Fruit fly (Drosophila melanogaster): ENCODE data around the gene Rbp9.

Rbp9 gene

dm6 chr2L:2969438-2969837 is 14.9 kb downstream of the Rbp9 start, which contains the start of gene Ts:
TSS of gene Ts (minus strand) at chr2L:2969638.
- TF ChIP-seq MESR4 (GFP tag; optimal IDR thresholded peaks at IDR 0.05), result peak; percentile 30
- TF ChIP-seq ems (GFP tag; optimal IDR thresholded peaks at IDR 0.05), result no peak
- no peak for TF ChIP-seq pfk (GFP tag; optimal IDR thresholded peaks at IDR 0.05)
- peak; percentile 86 for TF ChIP-seq Dref (GFP tag; IDR thresholded peaks at IDR 0.05)
- TF ChIP-seq ken (GFP tag; IDR thresholded peaks at IDR 0.05), result no peak
- no peak for TF ChIP-seq vvl (GFP tag; IDR thresholded peaks at IDR 0.05)
- no peak for TF ChIP-seq GATAe (GFP tag; conservative IDR thresholded peaks at IDR 0.05)
- no peak for TF ChIP-seq Xrp1 (GFP tag; IDR thresholded peaks at IDR 0.05)
- no peak for TF ChIP-seq exex (tag; optimal IDR thresholded peaks at IDR 0.05)
- no peak for TF ChIP-seq nau (GFP tag; optimal IDR thresholded peaks at IDR 0.05)
- no peak for TF ChIP-seq CG9215 (GFP tag; IDR thresholded peaks at IDR 0.05)
- TF ChIP-seq CG10209 (GFP tag; optimal IDR thresholded peaks at IDR 0.05), result no peak
- no peak for TF ChIP-seq ftz-f1 (GFP tag; optimal IDR thresholded peaks at IDR 0.05)
- no peak for TF ChIP-seq row (GFP tag; IDR thresholded peaks at IDR 0.05)
- no peak for TF ChIP-seq Dip3 (GFP tag; optimal IDR thresholded peaks at IDR 0.05)
- peak; percentile 87 for TF ChIP-seq CG13287 (GFP tag; IDR thresholded peaks at IDR 0.05; ENCODE audit: partially characterized antibody)
- 0 out of 2 replicates have a peak, but pooled peaks have one; percentile 22 for TF ChIP-seq MBD-R2 (GFP tag; IDR thresholded peaks at IDR 0.05)
- TF ChIP-seq salm (tag; optimal IDR thresholded peaks at IDR 0.05), result no peak
- no peak for TF ChIP-seq CG12659 (GFP tag; optimal IDR thresholded peaks at IDR 0.05)
- TF ChIP-seq CG8290 (GFP tag; optimal IDR thresholded peaks at IDR 0.05), result no peak
- no peak for TF ChIP-seq CG8290 (tag; optimal IDR thresholded peaks at IDR 0.05)
- TF ChIP-seq ind (GFP tag; optimal IDR thresholded peaks at IDR 0.05), result no peak
- TF ChIP-seq dpn (GFP tag; optimal IDR thresholded peaks at IDR 0.05), result no peak
- TF ChIP-seq YL-1 (GFP tag; optimal IDR thresholded peaks at IDR 0.05), result no peak
- no peak for TF ChIP-seq CkIIα-i1 (GFP tag; IDR thresholded peaks at IDR 0.05)
- no peak for TF ChIP-seq CG34422 (GFP tag; IDR thresholded peaks at IDR 0.05)
- peak; percentile 54 for TF ChIP-seq CG10267 (tag; optimal IDR thresholded peaks at IDR 0.05)
- TF ChIP-seq Mrtf (GFP tag; IDR thresholded peaks at IDR 0.05), result no peak
- peak; percentile 18 for TF ChIP-seq CG9797 (GFP tag; optimal IDR thresholded peaks at IDR 0.05)
- no peak for TF ChIP-seq CG14441 (GFP tag; IDR thresholded peaks at IDR 0.05)
- 0 out of 3 replicates have a peak, but pooled peaks have one; percentile 46 for TF ChIP-seq mld (GFP tag; IDR thresholded peaks at IDR 0.05; ENCODE audit: partially characterized antibody)
- TF ChIP-seq Sin3A (optimal IDR thresholded peaks at IDR 0.05), result no peak
- no peak for TF ChIP-seq CG3065 (GFP tag; optimal IDR thresholded peaks at IDR 0.05)
- no peak for TF ChIP-seq CG10321 (GFP tag; IDR thresholded peaks at IDR 0.05)
- TF ChIP-seq pb (GFP tag; optimal IDR thresholded peaks at IDR 0.05), result no peak
- TF ChIP-seq Med (GFP tag), result peak; percentile 52
- TF ChIP-seq CG8359 (GFP tag; optimal IDR thresholded peaks at IDR 0.05; ENCODE audit: borderline replicate concordance), result no peak
- no peak for TF ChIP-seq CG2678 (tag; optimal IDR thresholded peaks at IDR 0.05)
- no peak for TF ChIP-seq CG16815 (GFP tag; optimal IDR thresholded peaks at IDR 0.05)
- peak; percentile 83 for TF ChIP-seq ato (GFP tag; IDR thresholded peaks at IDR 0.05; ENCODE audit: partially characterized antibody)
- TF ChIP-seq CG34224 (GFP tag; IDR thresholded peaks at IDR 0.05; ENCODE audit: partially characterized antibody), result peak; percentile 86
- peak; percentile 28 for TF ChIP-seq CoRest (tag; optimal IDR thresholded peaks at IDR 0.05)
- peak; percentile 55 for TF ChIP-seq CG1603 (tag; optimal IDR thresholded peaks at IDR 0.05)
- no peak for TF ChIP-seq BtbVII (GFP tag; optimal IDR thresholded peaks at IDR 0.05)
- no peak for TF ChIP-seq CG18262 (tag; optimal IDR thresholded peaks at IDR 0.05)
- peak; percentile 6 for TF ChIP-seq CG2712 (tag; optimal IDR thresholded peaks at IDR 0.05)
- TF ChIP-seq Dek (tag; optimal IDR thresholded peaks at IDR 0.05), result no peak
- TF ChIP-seq ap (GFP tag; IDR thresholded peaks at IDR 0.05), result no peak
- no peak for TF ChIP-seq CG7987 (GFP tag; optimal IDR thresholded peaks at IDR 0.05)
- TF ChIP-seq E2f2 (GFP tag; IDR thresholded peaks at IDR 0.05), result peak; percentile 92
- no peak for TF ChIP-seq cwo (GFP tag; optimal IDR thresholded peaks at IDR 0.05)
- TF ChIP-seq Scr (GFP tag; IDR thresholded peaks at IDR 0.05; ENCODE audit: partially characterized antibody), result peak; percentile 70

All from whole organism, embryonic.